Fruit fly (Drosophila melanogaster) whole organism, prepupa: ENCODE measurements around the gene Arpc3B.
A peak's percentile ranks its signal among the peaks of the same experiment; 100 is the strongest.

Experiments
- Blimp-1 ChIP-seq: fragments of 200-800 bp; sonication (Bioruptor generic); optimal IDR thresholded peaks from 3 replicates; lab custom pipeline; 2017; ENCODE audit warnings: missing biosample characterization, missing genetic modification characterization, mild to moderate bottlenecking, moderate library complexity, missing genetic modification reagents
- CG11294 ChIP-seq: fragments of 200-800 bp; sonication (Bioruptor generic); IDR thresholded peaks from 2 replicates; pipeline ENCODE4 v1.3.6; 2022; ENCODE audit warnings: missing biosample characterization, missing genetic modification characterization
- CG11762 ChIP-seq: fragments of 200-800 bp; sonication (Bioruptor generic); optimal IDR thresholded peaks from 3 replicates; lab custom pipeline; 2016; ENCODE audit warnings: missing biosample characterization, missing genetic modification characterization; ENCODE audit not compliant: insufficient read depth
- CG11902 ChIP-seq: fragments of 200-800 bp; sonication (Bioruptor generic); optimal IDR thresholded peaks from 3 replicates; lab custom pipeline; 2016; ENCODE audit warnings: missing biosample characterization, missing genetic modification characterization
- CG1621 ChIP-seq: fragments of 200-800 bp; sonication (Bioruptor generic); optimal IDR thresholded peaks from 3 replicates; lab custom pipeline; 2018; ENCODE audit warnings: missing biosample characterization, mild to moderate bottlenecking, missing genetic modification characterization
- CG16779 ChIP-seq: fragments of 200-800 bp; sonication (Bioruptor generic); optimal IDR thresholded peaks from 3 replicates; lab custom pipeline; 2017; ENCODE audit warnings: missing biosample characterization, mild to moderate bottlenecking, missing genetic modification characterization
- CG3032 ChIP-seq: fragments of 200-800 bp; optimal IDR thresholded peaks from 2 replicates; lab custom pipeline; 2019; ENCODE audit warnings: missing biosample characterization, mild to moderate bottlenecking, missing genetic modification characterization, moderate library complexity
- CG32006 ChIP-seq: fragments of 200-800 bp; sonication (Bioruptor generic); optimal IDR thresholded peaks from 3 replicates; lab custom pipeline; 2017; ENCODE audit warnings: missing biosample characterization, mild to moderate bottlenecking, missing genetic modification characterization
- CG34406 ChIP-seq: fragments of 200-800 bp; sonication (Bioruptor generic); optimal IDR thresholded peaks from 3 replicates; lab custom pipeline; 2016; ENCODE audit warnings: missing biosample characterization, missing genetic modification characterization
- CG3919 ChIP-seq: fragments of 200-800 bp; sonication (Bioruptor generic); optimal IDR thresholded peaks from 3 replicates; lab custom pipeline; 2016; ENCODE audit warnings: missing biosample characterization, missing genetic modification characterization
- CG4318 ChIP-seq: fragments of 200-800 bp; sonication (Bioruptor generic); optimal IDR thresholded peaks from 3 replicates; lab custom pipeline; 2017; ENCODE audit warnings: missing biosample characterization, mild to moderate bottlenecking, missing genetic modification characterization
- CG6163 ChIP-seq: fragments of 200-800 bp; sonication (Bioruptor generic); IDR thresholded peaks from 3 replicates; pipeline ENCODE4 v1.3.6; 2022; ENCODE audit warnings: missing biosample characterization, missing genetic modification characterization
- CG6276 ChIP-seq: fragments of 200-800 bp; sonication (Bioruptor generic); optimal IDR thresholded peaks from 2 replicates; lab custom pipeline; 2017; ENCODE audit warnings: missing biosample characterization, mild to moderate bottlenecking, missing genetic modification characterization
- CG6792 ChIP-seq: fragments of 200-800 bp; sonication (Bioruptor generic); optimal IDR thresholded peaks from 3 replicates; lab custom pipeline; 2016; ENCODE audit warnings: missing biosample characterization, missing genetic modification characterization
- CG6808 ChIP-seq: fragments of 200-800 bp; sonication (Bioruptor generic); optimal IDR thresholded peaks from 3 replicates; lab custom pipeline; 2017; ENCODE audit warnings: missing biosample characterization, missing genetic modification characterization, mild to moderate bottlenecking, moderate library complexity, missing genetic modification reagents
- CG6854 ChIP-seq: fragments of 200-800 bp; sonication (Bioruptor generic); optimal IDR thresholded peaks from 2 replicates; lab custom pipeline; 2017; ENCODE audit warnings: missing biosample characterization, mild to moderate bottlenecking, missing genetic modification characterization
- CG7368 ChIP-seq: fragments of 200-800 bp; sonication (Bioruptor generic); optimal IDR thresholded peaks from 3 replicates; lab custom pipeline; 2016; ENCODE audit warnings: missing biosample characterization, missing genetic modification characterization
- CG8319 ChIP-seq: fragments of 200-800 bp; sonication (Bioruptor generic); optimal IDR thresholded peaks from 3 replicates; lab custom pipeline; 2016; ENCODE audit warnings: missing biosample characterization, missing genetic modification characterization
- CG9139 ChIP-seq: fragments of 200-800 bp; sonication (Bioruptor generic); optimal IDR thresholded peaks from 3 replicates; lab custom pipeline; 2017; ENCODE audit warnings: missing biosample characterization, mild to moderate bottlenecking, missing genetic modification characterization
- Eip75B ChIP-seq: fragments of 200-800 bp; sonication (Bioruptor generic); optimal IDR thresholded peaks from 3 replicates; lab custom pipeline; 2016; ENCODE audit warnings: missing biosample characterization, missing genetic modification characterization
- Eip78C ChIP-seq: fragments of 200-800 bp; sonication (Bioruptor generic); peaks from one replicate; lab custom pipeline; 2016; ENCODE audit warnings: missing biosample characterization, missing genetic modification characterization
- Eip93F ChIP-seq: fragments of 200-800 bp; sonication (Bioruptor generic); optimal IDR thresholded peaks from 2 replicates; lab custom pipeline; 2016; ENCODE audit warnings: missing biosample characterization, mild to moderate bottlenecking, missing genetic modification characterization
- Ets21C ChIP-seq: fragments of 200-800 bp; sonication (Bioruptor generic); optimal IDR thresholded peaks from 3 replicates; lab custom pipeline; 2016; ENCODE audit warnings: missing biosample characterization, missing genetic modification characterization
- Ets96B ChIP-seq: fragments of 200-800 bp; optimal IDR thresholded peaks from 2 replicates; lab custom pipeline; 2019; ENCODE audit warnings: missing biosample characterization, mild to moderate bottlenecking, missing genetic modification characterization, moderate library complexity
- Gug ChIP-seq: fragments of 200-800 bp; sonication (Bioruptor generic); IDR thresholded peaks from 2 replicates; pipeline ENCODE4 v1.3.6; 2022; ENCODE audit warnings: missing biosample characterization, missing genetic modification characterization
- Hr38 ChIP-seq: sonication (Bioruptor generic); optimal IDR thresholded peaks from 2 replicates; lab custom pipeline; 2016; ENCODE audit warnings: missing biosample characterization, missing genetic modification characterization
- Hr39 ChIP-seq: fragments of 200-800 bp; sonication (Bioruptor generic); optimal IDR thresholded peaks from 2 replicates; lab custom pipeline; 2016; ENCODE audit warnings: missing biosample characterization, missing genetic modification characterization
- Lpt ChIP-seq: fragments of 200-800 bp; sonication (Bioruptor generic); optimal IDR thresholded peaks from 3 replicates; lab custom pipeline; 2016; ENCODE audit warnings: missing biosample characterization, missing genetic modification characterization
- OdsH ChIP-seq: fragments of 200-800 bp; sonication (Bioruptor generic); optimal IDR thresholded peaks from 3 replicates; lab custom pipeline; 2016; ENCODE audit warnings: missing biosample characterization, missing genetic modification characterization
- Smox ChIP-seq: fragments of 200-800 bp; sonication (Bioruptor generic); optimal IDR thresholded peaks from 3 replicates; lab custom pipeline; 2016; ENCODE audit warnings: missing biosample characterization, missing genetic modification characterization
- Sox102F ChIP-seq: fragments of 200-800 bp; sonication (Bioruptor generic); optimal IDR thresholded peaks from 2 replicates; lab custom pipeline; 2016; ENCODE audit warnings: missing biosample characterization, mild to moderate bottlenecking, missing genetic modification characterization
- Sox14 ChIP-seq: fragments of 200-800 bp; sonication (Bioruptor generic); optimal IDR thresholded peaks from 3 replicates; lab custom pipeline; 2016; ENCODE audit warnings: missing biosample characterization, missing genetic modification characterization
- cyc ChIP-seq: fragments of 200-800 bp; sonication (Bioruptor generic); optimal IDR thresholded peaks from 3 replicates; lab custom pipeline; 2016; ENCODE audit warnings: missing biosample characterization, missing genetic modification characterization
- dac ChIP-seq: fragments of 200-800 bp; sonication (Bioruptor generic); optimal IDR thresholded peaks from 2 replicates; lab custom pipeline; 2017; ENCODE audit warnings: missing biosample characterization, mild to moderate bottlenecking, missing genetic modification characterization
- eg ChIP-seq: fragments of 200-800 bp; sonication (Bioruptor generic); IDR thresholded peaks from 3 replicates; pipeline ENCODE4 v1.3.6; 2022; ENCODE audit warnings: missing biosample characterization, missing genetic modification characterization
- esn ChIP-seq: fragments of 200-800 bp; sonication (Bioruptor generic); optimal IDR thresholded peaks from 2 replicates; lab custom pipeline; 2016; ENCODE audit warnings: missing biosample characterization, mild to moderate bottlenecking, missing genetic modification characterization, moderate library complexity
- fd59A ChIP-seq: fragments of 200-800 bp; sonication (Bioruptor generic); optimal IDR thresholded peaks from 2 replicates; lab custom pipeline; 2017; ENCODE audit warnings: missing biosample characterization, mild to moderate bottlenecking, missing genetic modification characterization, missing genetic modification reagents
- fd85E ChIP-seq: fragments of 200-800 bp; sonication (Bioruptor generic); optimal IDR thresholded peaks from 3 replicates; lab custom pipeline; 2016; ENCODE audit warnings: missing biosample characterization, missing genetic modification characterization
- fkh ChIP-seq: fragments of 200-800 bp; sonication (Bioruptor generic); optimal IDR thresholded peaks from 3 replicates; lab custom pipeline; 2017; ENCODE audit warnings: missing biosample characterization, mild to moderate bottlenecking, missing genetic modification characterization, moderate library complexity
- lz ChIP-seq: fragments of 200-800 bp; sonication (Bioruptor generic); optimal IDR thresholded peaks from 3 replicates; lab custom pipeline; 2016; ENCODE audit warnings: missing biosample characterization, missing genetic modification characterization
- salr ChIP-seq, 2 experiments: fragments of 200-800 bp; sonication (Bioruptor generic); optimal IDR thresholded peaks; 3 replicates each; lab custom pipeline; 2016 to 2018; ENCODE audit warnings: missing biosample characterization in 2 of 2, missing genetic modification characterization in 2 of 2, mild to moderate bottlenecking in 1 of 2
- spab ChIP-seq: fragments of 200-800 bp; sonication (Bioruptor generic); optimal IDR thresholded peaks from 2 replicates; lab custom pipeline; 2017; ENCODE audit warnings: missing biosample characterization, mild to moderate bottlenecking, missing genetic modification characterization, missing genetic modification reagents
- ss ChIP-seq, 2 experiments: fragments of 200-800 bp; sonication (Bioruptor generic); optimal IDR thresholded peaks; 2 replicates in 1 of 2; 3 replicates in 1 of 2; lab custom pipeline; 2017 to 2018; ENCODE audit warnings: mild to moderate bottlenecking in 2 of 2, missing biosample characterization in 2 of 2, missing genetic modification characterization in 2 of 2, moderate library complexity in 1 of 2
- svp ChIP-seq: fragments of 200-800 bp; sonication (Bioruptor generic); peaks from one replicate; lab custom pipeline; 2016; ENCODE audit warnings: missing biosample characterization, missing genetic modification characterization
- topi ChIP-seq: fragments of 200-800 bp; sonication (Bioruptor generic); optimal IDR thresholded peaks from 3 replicates; lab custom pipeline; 2016; ENCODE audit warnings: missing biosample characterization, missing genetic modification characterization
- vri ChIP-seq: fragments of 200-800 bp; sonication (Bioruptor generic); optimal IDR thresholded peaks from 3 replicates; lab custom pipeline; 2016; ENCODE audit warnings: missing biosample characterization, mild to moderate bottlenecking, missing genetic modification characterization

Gene Arpc3B

dm6 chrX:17125017-17125821, 19.6 kb upstream of the Arpc3B start (continued):
- peak; percentile 20 for TF ChIP-seq CG34406
- TF ChIP-seq CG6163, result peak; percentile 47; the same call in 1 of the 3 replicates
- no peak for TF ChIP-seq Sox14
- peak in 1 of 2 experiments; percentile 40 for TF ChIP-seq salr (GFP tag; optimal IDR thresholded peaks at IDR 0.05; lab: Kevin White, UChicago)
- TF ChIP-seq fkh (GFP tag; lab: Kevin White, UChicago), result peak; percentile 69
- TF ChIP-seq Eip78C, result peak; percentile 87
- TF ChIP-seq CG11902 (GFP tag; lab: Kevin White, UChicago), result peak; percentile 13
- TF ChIP-seq cyc (GFP tag; lab: Kevin White, UChicago), result peak; percentile 40
- TF ChIP-seq Lpt (GFP tag; lab: Kevin White, UChicago), result no peak
- peak; percentile 44 for TF ChIP-seq esn (GFP tag; lab: Kevin White, UChicago)
- peak; percentile 9 for TF ChIP-seq CG7368
- no peak for TF ChIP-seq fd85E (GFP tag; lab: Kevin White, UChicago)
- peak; percentile 58 for TF ChIP-seq Ets96B
- no peak for TF ChIP-seq Sox102F (GFP tag; lab: Kevin White, UChicago)
- TF ChIP-seq CG3032, result peak; percentile 43
- no peak; the same call in 2 of the 3 replicates for TF ChIP-seq eg (GFP tag; lab: Robert Waterston, UW)
- TF ChIP-seq spab (GFP tag; lab: Kevin White, UChicago), result peak; percentile 19
- peak; percentile 85 for TF ChIP-seq svp
- no peak for TF ChIP-seq Eip93F
- peak; percentile 29 for TF ChIP-seq CG32006
- TF ChIP-seq OdsH (GFP tag; lab: Kevin White, UChicago), result peak; percentile 31
- no peak for TF ChIP-seq CG6854
- peak; percentile 11 for TF ChIP-seq CG6808 (GFP tag; lab: Kevin White, UChicago)
- TF ChIP-seq lz (GFP tag; lab: Kevin White, UChicago), result no peak
- TF ChIP-seq CG16779, result peak; percentile 41
- TF ChIP-seq topi (GFP tag; lab: Kevin White, UChicago), result peak; percentile 45
- TF ChIP-seq CG4318 (GFP tag; lab: Kevin White, UChicago), result no peak
- peak; percentile 24 for TF ChIP-seq Eip75B (GFP tag; lab: Kevin White, UChicago)

- TF ChIP-seq CG11294 (GFP tag; lab: Robert Waterston, UW), result no peak; the same call in 1 of the 2 replicates
- peak; percentile 14 for TF ChIP-seq CG16779
- peak; percentile 48 for TF ChIP-seq CG11762
- TF ChIP-seq CG1621 (tag; lab: Kevin White, UChicago), result peak; percentile 24
- peak; percentile 50 for TF ChIP-seq CG6276 (GFP tag; lab: Kevin White, UChicago)
- TF ChIP-seq Gug (GFP tag; lab: Robert Waterston, UW), result peak; percentile 43
- peak; percentile 52; the same call in 1 of the 3 replicates for TF ChIP-seq CG6163
- TF ChIP-seq CG9139, result no peak
- no peak for TF ChIP-seq fd59A
- peak; percentile 89 for TF ChIP-seq Eip78C
- TF ChIP-seq salr (GFP tag; optimal IDR thresholded peaks at IDR 0.05; lab: Kevin White, UChicago), result peak in 1 of 2 experiments; percentile 16
- TF ChIP-seq CG6808 (GFP tag; lab: Kevin White, UChicago), result peak; percentile 34
- TF ChIP-seq Smox (GFP tag; lab: Kevin White, UChicago), result peak; percentile 60
- TF ChIP-seq CG6792 (GFP tag; lab: Kevin White, UChicago), result peak; percentile 52
- TF ChIP-seq topi (GFP tag; lab: Kevin White, UChicago), result peak; percentile 62
- peak; percentile 52 for TF ChIP-seq Hr39 (GFP tag; lab: Kevin White, UChicago)
- no peak for TF ChIP-seq fd85E (GFP tag; lab: Kevin White, UChicago)
- no peak for TF ChIP-seq Hr38 (GFP tag; lab: Kevin White, UChicago)
- TF ChIP-seq Blimp-1 (GFP tag; lab: Kevin White, UChicago), result no peak
- peak; percentile 1 for TF ChIP-seq Eip93F
- peak; percentile 10 for TF ChIP-seq Ets21C (GFP tag; lab: Kevin White, UChicago)
- peak; percentile 66 for TF ChIP-seq CG32006
- no peak for TF ChIP-seq vri (GFP tag; lab: Kevin White, UChicago)
- peak; percentile 21 for TF ChIP-seq CG11902 (GFP tag; lab: Kevin White, UChicago)
- TF ChIP-seq ss (GFP tag; optimal IDR thresholded peaks at IDR 0.05; lab: Kevin White, UChicago), result peak in 1 of 2 experiments; percentile 43
- peak; percentile 36 for TF ChIP-seq Ets96B
- TF ChIP-seq fkh (GFP tag; lab: Kevin White, UChicago), result no peak
- peak; percentile 58 for TF ChIP-seq OdsH (GFP tag; lab: Kevin White, UChicago)
- TF ChIP-seq CG8319, result peak; percentile 46
- TF ChIP-seq dac, result peak; percentile 10
- TF ChIP-seq CG3919 (GFP tag; lab: Kevin White, UChicago), result peak; percentile 52
- TF ChIP-seq esn (GFP tag; lab: Kevin White, UChicago), result peak; percentile 66
Observed at dm6 chrX:17123545-17124203, 18.0 kb upstream of the Arpc3B start.
